Fruit fly (Drosophila melanogaster) whole organism, prepupa: Measurements from ENCODE around the gene RhoGEF3.

Experiments used
- Blimp-1 ChIP-seq: fragments of 200-800 bp; sonication (Bioruptor generic); optimal IDR thresholded peaks from 3 replicates; lab custom pipeline; 2017; ENCODE audit warnings: missing biosample characterization, missing genetic modification characterization, mild to moderate bottlenecking, moderate library complexity, missing genetic modification reagents
- CG10631 ChIP-seq: fragments of 200-800 bp; sonication (Bioruptor generic); optimal IDR thresholded peaks from 2 replicates; lab custom pipeline; 2016; ENCODE audit warnings: missing biosample characterization, missing genetic modification characterization
- CG10669 ChIP-seq: fragments of 200-800 bp; sonication (Bioruptor generic); optimal IDR thresholded peaks from 3 replicates; lab custom pipeline; 2018; ENCODE audit warnings: missing biosample characterization, mild to moderate bottlenecking, missing genetic modification characterization, moderate library complexity
- CG11762 ChIP-seq: fragments of 200-800 bp; sonication (Bioruptor generic); optimal IDR thresholded peaks from 3 replicates; lab custom pipeline; 2016; ENCODE audit warnings: missing biosample characterization, missing genetic modification characterization; ENCODE audit not compliant: insufficient read depth
- CG11902 ChIP-seq: fragments of 200-800 bp; sonication (Bioruptor generic); optimal IDR thresholded peaks from 3 replicates; lab custom pipeline; 2016; ENCODE audit warnings: missing biosample characterization, missing genetic modification characterization
- CG15336 ChIP-seq: fragments of 200-800 bp; sonication (Bioruptor generic); IDR thresholded peaks from 2 replicates; pipeline ENCODE4 v1.3.6; 2022; ENCODE audit warnings: missing biosample characterization, missing genetic modification characterization
- CG1621 ChIP-seq: fragments of 200-800 bp; sonication (Bioruptor generic); optimal IDR thresholded peaks from 3 replicates; lab custom pipeline; 2018; ENCODE audit warnings: missing biosample characterization, mild to moderate bottlenecking, missing genetic modification characterization
- CG3032 ChIP-seq: fragments of 200-800 bp; optimal IDR thresholded peaks from 2 replicates; lab custom pipeline; 2019; ENCODE audit warnings: missing biosample characterization, mild to moderate bottlenecking, missing genetic modification characterization, moderate library complexity
- CG32006 ChIP-seq: fragments of 200-800 bp; sonication (Bioruptor generic); optimal IDR thresholded peaks from 3 replicates; lab custom pipeline; 2017; ENCODE audit warnings: missing biosample characterization, mild to moderate bottlenecking, missing genetic modification characterization
- CG3919 ChIP-seq: fragments of 200-800 bp; sonication (Bioruptor generic); optimal IDR thresholded peaks from 3 replicates; lab custom pipeline; 2016; ENCODE audit warnings: missing biosample characterization, missing genetic modification characterization
- CG6163 ChIP-seq: fragments of 200-800 bp; sonication (Bioruptor generic); IDR thresholded peaks from 3 replicates; pipeline ENCODE4 v1.3.6; 2022; ENCODE audit warnings: missing biosample characterization, missing genetic modification characterization
- CG6808 ChIP-seq: fragments of 200-800 bp; sonication (Bioruptor generic); optimal IDR thresholded peaks from 3 replicates; lab custom pipeline; 2017; ENCODE audit warnings: missing biosample characterization, missing genetic modification characterization, mild to moderate bottlenecking, moderate library complexity, missing genetic modification reagents
- CG6854 ChIP-seq: fragments of 200-800 bp; sonication (Bioruptor generic); optimal IDR thresholded peaks from 2 replicates; lab custom pipeline; 2017; ENCODE audit warnings: missing biosample characterization, mild to moderate bottlenecking, missing genetic modification characterization
- CG7368 ChIP-seq: fragments of 200-800 bp; sonication (Bioruptor generic); optimal IDR thresholded peaks from 3 replicates; lab custom pipeline; 2016; ENCODE audit warnings: missing biosample characterization, missing genetic modification characterization
- CG8119 ChIP-seq: fragments of 200-800 bp; sonication (Bioruptor generic); IDR thresholded peaks from 3 replicates; pipeline ENCODE4 v1.3.6; 2022; ENCODE audit warnings: missing biosample characterization, missing genetic modification characterization
- CG8319 ChIP-seq: fragments of 200-800 bp; sonication (Bioruptor generic); optimal IDR thresholded peaks from 3 replicates; lab custom pipeline; 2016; ENCODE audit warnings: missing biosample characterization, missing genetic modification characterization
- CG8632 ChIP-seq: fragments of 200-800 bp; sonication (Bioruptor generic); optimal IDR thresholded peaks from 3 replicates; lab custom pipeline; 2016; ENCODE audit warnings: missing biosample characterization, missing genetic modification characterization
- CG9139 ChIP-seq: fragments of 200-800 bp; sonication (Bioruptor generic); optimal IDR thresholded peaks from 3 replicates; lab custom pipeline; 2017; ENCODE audit warnings: missing biosample characterization, mild to moderate bottlenecking, missing genetic modification characterization
- Eip78C ChIP-seq: fragments of 200-800 bp; sonication (Bioruptor generic); peaks from one replicate; lab custom pipeline; 2016; ENCODE audit warnings: missing biosample characterization, missing genetic modification characterization
- Eip93F ChIP-seq: fragments of 200-800 bp; sonication (Bioruptor generic); optimal IDR thresholded peaks from 2 replicates; lab custom pipeline; 2016; ENCODE audit warnings: missing biosample characterization, mild to moderate bottlenecking, missing genetic modification characterization
- Ets96B ChIP-seq: fragments of 200-800 bp; optimal IDR thresholded peaks from 2 replicates; lab custom pipeline; 2019; ENCODE audit warnings: missing biosample characterization, mild to moderate bottlenecking, missing genetic modification characterization, moderate library complexity
- Hr39 ChIP-seq: fragments of 200-800 bp; sonication (Bioruptor generic); optimal IDR thresholded peaks from 2 replicates; lab custom pipeline; 2016; ENCODE audit warnings: missing biosample characterization, missing genetic modification characterization
- Lpt ChIP-seq: fragments of 200-800 bp; sonication (Bioruptor generic); optimal IDR thresholded peaks from 3 replicates; lab custom pipeline; 2016; ENCODE audit warnings: missing biosample characterization, missing genetic modification characterization
- Met ChIP-seq: fragments of 200-800 bp; sonication (Bioruptor generic); optimal IDR thresholded peaks from 3 replicates; lab custom pipeline; 2016; ENCODE audit warnings: missing biosample characterization, missing genetic modification characterization
- Sox102F ChIP-seq: fragments of 200-800 bp; sonication (Bioruptor generic); optimal IDR thresholded peaks from 2 replicates; lab custom pipeline; 2016; ENCODE audit warnings: missing biosample characterization, mild to moderate bottlenecking, missing genetic modification characterization
- Sox14 ChIP-seq: fragments of 200-800 bp; sonication (Bioruptor generic); optimal IDR thresholded peaks from 3 replicates; lab custom pipeline; 2016; ENCODE audit warnings: missing biosample characterization, missing genetic modification characterization
- Sox15 ChIP-seq: fragments of 200-800 bp; sonication (Bioruptor generic); optimal IDR thresholded peaks from 3 replicates; lab custom pipeline; 2016; ENCODE audit warnings: missing biosample characterization, missing genetic modification characterization
- achi ChIP-seq: fragments of 200-800 bp; sonication (Bioruptor generic); optimal IDR thresholded peaks from 3 replicates; lab custom pipeline; 2016; ENCODE audit warnings: missing biosample characterization, missing genetic modification characterization
- acj6 ChIP-seq: fragments of 200-800 bp; sonication (Bioruptor generic); optimal IDR thresholded peaks from 3 replicates; lab custom pipeline; 2016; ENCODE audit warnings: missing biosample characterization, missing genetic modification characterization
- cyc ChIP-seq: fragments of 200-800 bp; sonication (Bioruptor generic); optimal IDR thresholded peaks from 3 replicates; lab custom pipeline; 2016; ENCODE audit warnings: missing biosample characterization, missing genetic modification characterization
- dac ChIP-seq: fragments of 200-800 bp; sonication (Bioruptor generic); optimal IDR thresholded peaks from 2 replicates; lab custom pipeline; 2017; ENCODE audit warnings: missing biosample characterization, mild to moderate bottlenecking, missing genetic modification characterization
- dsx ChIP-seq: fragments of 200-800 bp; optimal IDR thresholded peaks from 3 replicates; lab custom pipeline; 2019; ENCODE audit warnings: missing biosample characterization, mild to moderate bottlenecking, missing genetic modification characterization, moderate library complexity; ENCODE audit not compliant: poor library complexity, severe bottlenecking
- eg ChIP-seq: fragments of 200-800 bp; sonication (Bioruptor generic); IDR thresholded peaks from 3 replicates; pipeline ENCODE4 v1.3.6; 2022; ENCODE audit warnings: missing biosample characterization, missing genetic modification characterization
- fd85E ChIP-seq: fragments of 200-800 bp; sonication (Bioruptor generic); optimal IDR thresholded peaks from 3 replicates; lab custom pipeline; 2016; ENCODE audit warnings: missing biosample characterization, missing genetic modification characterization
- fkh ChIP-seq: fragments of 200-800 bp; sonication (Bioruptor generic); optimal IDR thresholded peaks from 3 replicates; lab custom pipeline; 2017; ENCODE audit warnings: missing biosample characterization, mild to moderate bottlenecking, missing genetic modification characterization, moderate library complexity
- pdm3 ChIP-seq: fragments of 200-800 bp; sonication (Bioruptor generic); optimal IDR thresholded peaks from 3 replicates; lab custom pipeline; 2016; ENCODE audit warnings: missing biosample characterization, missing genetic modification characterization
- salr ChIP-seq, 2 experiments: fragments of 200-800 bp; sonication (Bioruptor generic); optimal IDR thresholded peaks; 3 replicates each; lab custom pipeline; 2016 to 2018; ENCODE audit warnings: missing biosample characterization in 2 of 2, missing genetic modification characterization in 2 of 2, mild to moderate bottlenecking in 1 of 2
- spab ChIP-seq: fragments of 200-800 bp; sonication (Bioruptor generic); optimal IDR thresholded peaks from 2 replicates; lab custom pipeline; 2017; ENCODE audit warnings: missing biosample characterization, mild to moderate bottlenecking, missing genetic modification characterization, missing genetic modification reagents
- ss ChIP-seq, 2 experiments: fragments of 200-800 bp; sonication (Bioruptor generic); optimal IDR thresholded peaks; 2 replicates in 1 of 2; 3 replicates in 1 of 2; lab custom pipeline; 2017 to 2018; ENCODE audit warnings: mild to moderate bottlenecking in 2 of 2, missing biosample characterization in 2 of 2, missing genetic modification characterization in 2 of 2, moderate library complexity in 1 of 2
- svp ChIP-seq: fragments of 200-800 bp; sonication (Bioruptor generic); peaks from one replicate; lab custom pipeline; 2016; ENCODE audit warnings: missing biosample characterization, missing genetic modification characterization
- topi ChIP-seq: fragments of 200-800 bp; sonication (Bioruptor generic); optimal IDR thresholded peaks from 3 replicates; lab custom pipeline; 2016; ENCODE audit warnings: missing biosample characterization, missing genetic modification characterization
- vri ChIP-seq: fragments of 200-800 bp; sonication (Bioruptor generic); optimal IDR thresholded peaks from 3 replicates; lab custom pipeline; 2016; ENCODE audit warnings: missing biosample characterization, mild to moderate bottlenecking, missing genetic modification characterization

Gene RhoGEF3

dm6 chr3L:282276-282675, 5.0 kb downstream of the RhoGEF3 start:
- no peak for TF ChIP-seq CG7368
- no peak for TF ChIP-seq CG10631 (GFP tag; lab: Kevin White, UChicago)
- TF ChIP-seq spab: no peak
- no peak for TF ChIP-seq Sox102F (GFP tag; lab: Kevin White, UChicago)
- peak in 1 of 2 experiments; percentile 19 for TF ChIP-seq ss (GFP tag; optimal IDR thresholded peaks at IDR 0.05; lab: Kevin White, UChicago)
- TF ChIP-seq CG8119: peak; percentile 28; the same call in 1 of the 3 replicates
- peak; percentile 1 for TF ChIP-seq CG3919 (GFP tag; lab: Kevin White, UChicago)
- peak; percentile 40; the same call in 1 of the 3 replicates for TF ChIP-seq eg
- peak; percentile 45 for TF ChIP-seq CG6854
- no peak for TF ChIP-seq Sox14
- TF ChIP-seq achi (GFP tag; lab: Kevin White, UChicago): no peak
- no peak for TF ChIP-seq CG8632 (GFP tag; lab: Kevin White, UChicago)
- peak; percentile 53; the same call in 1 of the 2 replicates for TF ChIP-seq CG15336 (GFP tag; lab: Robert Waterston, UW)
- TF ChIP-seq CG6163 (GFP tag; lab: Robert Waterston, UW): peak; percentile 68; the same call in 2 of the 3 replicates
- TF ChIP-seq Hr39: no peak
- TF ChIP-seq svp (GFP tag; lab: Kevin White, UChicago): peak; percentile 82
- no peak for TF ChIP-seq acj6 (GFP tag; lab: Kevin White, UChicago)
- peak; percentile 77 for TF ChIP-seq CG1621 (tag; lab: Kevin White, UChicago)

dm6 chr3L:284253-284652, 7.0 kb downstream of the RhoGEF3 start:
- TF ChIP-seq CG6163 (GFP tag; lab: Robert Waterston, UW) (no peak), CG8319 (GFP tag; lab: Kevin White, UChicago) (no peak), CG3919 (GFP tag; lab: Kevin White, UChicago) (no peak), salr (GFP tag; optimal IDR thresholded peaks at IDR 0.05; lab: Kevin White, UChicago) (no peak), Lpt (peak; percentile 47), CG10669 (GFP tag; lab: Kevin White, UChicago) (no peak), CG6808 (GFP tag; lab: Kevin White, UChicago) (peak; percentile 5), fd85E (no peak), Eip78C (GFP tag; lab: Kevin White, UChicago) (peak; percentile 50), Eip93F (GFP tag; lab: Kevin White, UChicago) (no peak), fkh (GFP tag; lab: Kevin White, UChicago) (no peak), CG11902 (no peak), CG8632 (GFP tag; lab: Kevin White, UChicago) (no peak), ss (GFP tag; optimal IDR thresholded peaks at IDR 0.05; lab: Kevin White, UChicago) (peak in 1 of 2 experiments; percentile 48)

DNA sequence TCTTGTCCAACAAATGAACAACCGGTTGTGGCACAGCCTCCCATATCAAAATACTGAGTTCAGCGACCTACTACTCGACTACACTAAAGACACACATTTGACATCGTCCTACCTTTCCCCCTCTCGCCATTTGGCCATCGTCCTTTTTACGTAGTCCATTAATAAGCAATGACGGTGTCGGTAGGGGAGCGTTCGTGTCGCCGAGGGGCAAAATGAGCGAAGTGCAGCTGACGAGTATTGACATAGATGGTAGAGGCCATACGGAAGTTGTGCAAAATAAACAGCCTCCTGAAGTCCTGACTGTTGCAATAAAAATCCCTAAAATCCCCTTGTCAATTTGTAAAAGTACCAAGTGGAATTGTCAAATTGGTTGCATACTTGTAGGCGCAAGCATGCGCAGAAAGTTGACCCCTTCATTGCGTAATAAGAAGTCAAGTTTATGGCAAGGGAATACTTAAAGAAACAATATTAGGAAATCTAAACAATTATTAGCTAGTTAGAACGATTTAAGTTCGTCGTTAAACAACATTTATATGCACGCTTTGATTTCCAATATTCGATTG, 14.4 kb downstream of the RhoGEF3 start:
- TF ChIP-seq Eip78C (GFP tag; lab: Kevin White, UChicago): peak; percentile 39
- peak; percentile 97 for TF ChIP-seq vri
- TF ChIP-seq svp (GFP tag; lab: Kevin White, UChicago): peak; percentile 98
- TF ChIP-seq CG32006: no peak

- no peak for TF ChIP-seq CG11762 (GFP tag; lab: Kevin White, UChicago)
- TF ChIP-seq Blimp-1 (GFP tag; lab: Kevin White, UChicago): no peak
- no peak for TF ChIP-seq spab
- TF ChIP-seq CG11902: no peak
- TF ChIP-seq Sox15: no peak
- no peak for TF ChIP-seq CG9139
- TF ChIP-seq Met: no peak
- no peak for TF ChIP-seq Eip78C (GFP tag; lab: Kevin White, UChicago)
- TF ChIP-seq cyc: no peak
- no peak for TF ChIP-seq CG7368
- TF ChIP-seq Ets96B (tag; lab: Kevin White, UChicago): no peak
- no peak for TF ChIP-seq topi (GFP tag; lab: Kevin White, UChicago)
- TF ChIP-seq pdm3 (GFP tag; lab: Kevin White, UChicago): no peak
- TF ChIP-seq CG10669 (GFP tag; lab: Kevin White, UChicago): no peak
- no peak for TF ChIP-seq achi (GFP tag; lab: Kevin White, UChicago)
- no peak for TF ChIP-seq CG8319 (GFP tag; lab: Kevin White, UChicago)
- TF ChIP-seq CG10631 (GFP tag; lab: Kevin White, UChicago): no peak
- TF ChIP-seq CG3919 (GFP tag; lab: Kevin White, UChicago): no peak
- no peak for TF ChIP-seq dac (GFP tag; lab: Kevin White, UChicago)
- TF ChIP-seq CG3032 (tag; lab: Kevin White, UChicago): peak; percentile 11
- 0 out of 3 replicates have a peak, but pooled peaks have one; percentile 35 for TF ChIP-seq CG6163 (GFP tag; lab: Robert Waterston, UW)
- TF ChIP-seq CG8632 (GFP tag; lab: Kevin White, UChicago): no peak
- TF ChIP-seq vri: peak; percentile 52
- TF ChIP-seq dsx (GFP tag; lab: Kevin White, UChicago): peak; percentile 24
- TF ChIP-seq Hr39: no peak
- peak in 1 of 2 experiments; percentile 26 for TF ChIP-seq ss (GFP tag; optimal IDR thresholded peaks at IDR 0.05; lab: Kevin White, UChicago)
These were observed 15.0 kb downstream of the RhoGEF3 start for dm6 chr3L:292146-292776.
